Worm (Caenorhabditis elegans): ENCODE data around the gene T01B7.5.

Gene T01B7.5

DNA sequence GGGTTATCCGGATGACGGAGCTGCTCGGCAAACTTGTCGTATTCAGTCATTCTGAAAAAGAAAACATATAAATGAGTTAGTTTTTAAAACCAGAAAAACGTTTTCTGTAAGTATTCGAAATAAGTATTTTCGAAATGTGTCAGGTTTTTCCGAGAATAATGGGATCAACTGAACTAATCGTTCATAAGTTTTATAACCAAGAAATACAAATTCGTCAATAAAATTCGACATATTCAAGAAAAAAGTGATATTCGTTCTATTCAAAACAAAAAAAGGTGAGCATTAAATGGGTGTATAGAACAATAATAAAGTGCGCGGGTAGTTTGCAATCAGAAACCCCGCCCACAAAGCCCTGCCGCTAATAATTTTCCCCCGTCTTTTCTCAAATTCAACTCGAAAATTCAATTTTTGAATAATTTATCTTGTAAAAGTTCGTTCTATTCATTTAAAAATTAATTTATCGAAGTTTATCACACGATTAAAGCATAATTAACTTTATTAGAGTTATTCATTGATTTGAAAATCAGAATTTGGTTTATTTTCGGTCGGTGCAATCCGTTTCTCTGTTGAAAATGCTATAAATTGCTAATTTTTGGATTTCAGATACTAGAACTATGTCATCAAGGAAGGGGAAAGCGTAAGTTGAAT, at the start of gene T01B7.5, which contains the start of gene cyn-11:
TSS of gene T01B7.5 (plus strand) at position 598 of the 648 bp plus-strand sequence.
TSS of gene cyn-11 (minus strand) at position 51 of the 648 bp plus-strand sequence.
- TF ChIP-seq him-1 (tag; optimal IDR thresholded peaks at IDR 0.05) = no peak
- TF ChIP-seq dao-5 (tag; optimal IDR thresholded peaks at IDR 0.05) = no peak
- TF ChIP-seq W03F9.2 (tag; optimal IDR thresholded peaks at IDR 0.05) = peak; percentile 39

DNA sequence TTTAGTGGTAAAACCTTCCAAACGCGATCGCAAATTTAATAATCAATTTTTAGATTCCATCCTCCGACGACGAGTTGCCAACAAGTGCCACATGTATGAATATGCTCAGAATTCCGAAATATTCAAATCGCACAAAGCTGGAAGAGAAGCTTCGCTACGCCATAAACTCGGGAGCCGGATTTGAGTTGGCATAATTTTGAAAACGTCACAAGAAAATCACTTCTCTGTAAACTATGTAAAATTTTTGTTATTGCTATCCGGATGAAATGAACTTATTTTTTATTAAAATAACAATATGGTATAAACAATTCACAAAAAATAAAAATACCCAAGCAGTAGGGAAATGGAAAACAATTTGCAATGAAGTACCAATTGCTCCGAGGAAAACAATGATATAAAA, 47.8 kb upstream of the T01B7.5 start:
- TF ChIP-seq dao-5 (tag; optimal IDR thresholded peaks at IDR 0.05) (no peak), him-1 (tag; optimal IDR thresholded peaks at IDR 0.05) (no peak), W03F9.2 (tag; optimal IDR thresholded peaks at IDR 0.05) (no peak)

DNA sequence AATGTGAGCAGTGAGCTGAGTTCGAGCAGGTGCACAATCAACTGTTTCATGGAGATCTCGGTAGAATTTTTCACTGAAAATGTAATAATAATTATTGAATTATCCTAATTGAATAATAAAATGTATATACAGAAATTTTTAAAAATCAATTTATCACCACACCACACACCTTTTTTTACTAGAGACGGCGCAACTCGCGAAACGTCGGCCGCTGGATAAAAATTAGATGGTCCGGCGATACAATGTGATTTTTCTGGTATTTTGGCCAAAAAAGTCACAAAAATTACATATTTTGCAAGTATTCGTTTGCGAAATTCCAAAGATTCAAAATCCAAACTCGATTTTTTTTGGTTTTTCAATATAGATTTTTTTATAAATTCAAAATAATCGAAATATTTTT, 45.8 kb upstream of the T01B7.5 start:
- TF ChIP-seq W03F9.2 (tag; optimal IDR thresholded peaks at IDR 0.05) (no peak), him-1 (tag; optimal IDR thresholded peaks at IDR 0.05) (no peak), dao-5 (tag; optimal IDR thresholded peaks at IDR 0.05) (no peak)

DNA sequence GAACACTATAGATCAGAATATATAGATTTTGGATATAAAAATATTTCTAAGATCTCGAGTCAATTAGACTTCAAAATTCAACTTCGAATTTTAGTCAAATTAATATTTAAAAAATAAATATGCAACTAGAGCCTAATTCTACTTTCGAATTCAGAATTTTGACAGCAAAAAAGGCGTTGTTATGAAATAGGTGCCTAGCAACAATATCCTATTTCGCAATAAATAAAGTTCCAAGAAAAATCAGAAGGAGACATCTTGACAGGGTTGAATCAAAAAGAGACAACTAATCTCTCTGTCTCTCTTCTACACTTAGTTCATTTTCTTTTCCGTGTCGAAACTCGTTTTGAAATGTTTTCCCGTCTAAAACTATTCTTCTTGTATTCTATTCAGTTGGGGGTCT, 41.3 kb upstream of the T01B7.5 start:
- TF ChIP-seq W03F9.2 (tag; optimal IDR thresholded peaks at IDR 0.05) (no peak), dao-5 (tag; optimal IDR thresholded peaks at IDR 0.05) (no peak), him-1 (tag; optimal IDR thresholded peaks at IDR 0.05) (no peak)

DNA sequence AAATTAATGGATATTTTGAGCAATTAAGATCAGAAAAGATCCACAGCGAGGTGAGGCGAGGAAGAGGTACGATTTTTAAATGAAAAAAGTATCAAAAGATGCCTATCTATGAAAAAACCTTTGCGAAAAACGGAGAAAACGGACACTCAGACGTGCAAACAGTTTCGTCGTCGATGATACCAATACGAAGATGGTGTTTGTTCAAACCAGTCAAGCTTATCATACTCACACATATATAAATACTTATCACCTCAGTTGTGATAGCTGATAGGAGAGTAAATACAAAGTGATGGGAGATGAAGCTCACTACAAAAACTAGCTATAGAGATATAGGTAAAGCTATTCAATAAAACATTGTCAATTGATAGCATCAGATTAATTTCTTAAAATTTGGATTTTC, 36.8 kb upstream of the T01B7.5 start:
- TF ChIP-seq him-1 (tag; optimal IDR thresholded peaks at IDR 0.05) = no peak
- TF ChIP-seq W03F9.2 (tag; optimal IDR thresholded peaks at IDR 0.05) = no peak
- TF ChIP-seq dao-5 (tag; optimal IDR thresholded peaks at IDR 0.05) = no peak

DNA sequence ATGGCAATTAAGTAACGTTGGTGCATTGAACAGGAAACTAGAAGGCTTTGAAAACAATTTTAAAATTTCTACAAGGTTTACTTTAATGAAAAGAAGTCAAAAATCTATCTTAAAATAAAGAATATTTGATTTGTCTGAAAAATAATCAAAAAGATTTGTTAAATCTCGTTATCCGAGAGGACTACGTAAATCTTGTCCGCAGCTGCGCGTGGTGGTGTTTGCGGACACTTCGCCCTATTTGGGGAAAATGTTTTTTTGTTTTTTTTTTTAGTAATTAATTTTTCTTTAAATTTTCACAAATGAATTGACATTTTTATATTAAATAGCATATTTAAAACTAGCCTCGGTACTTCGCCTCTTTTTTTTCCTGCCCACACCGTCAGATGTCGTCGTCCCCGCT, 32.7 kb upstream of the T01B7.5 start:
- TF ChIP-seq W03F9.2 (tag; optimal IDR thresholded peaks at IDR 0.05) (peak; percentile 72), dao-5 (tag; optimal IDR thresholded peaks at IDR 0.05) (no peak), him-1 (tag; optimal IDR thresholded peaks at IDR 0.05) (peak; percentile 2)

DNA sequence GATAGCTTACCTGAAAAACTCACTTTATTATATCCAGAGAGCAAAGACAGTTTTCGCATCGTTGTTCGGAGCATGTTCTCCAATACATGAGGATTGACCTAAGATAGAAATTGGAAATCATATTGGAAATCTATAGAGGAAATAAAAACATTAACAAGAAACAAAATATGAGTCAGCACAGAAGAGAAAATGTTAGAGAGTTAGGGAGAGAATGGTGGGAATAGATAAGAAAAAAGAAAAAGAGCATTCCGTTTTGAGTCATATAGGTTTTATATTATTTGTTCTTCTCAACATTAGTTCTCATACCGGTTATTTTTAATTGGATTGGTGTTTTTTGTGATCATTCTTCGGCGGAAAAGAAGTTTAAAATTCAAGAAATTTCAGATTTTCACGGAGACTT, 31.8 kb upstream of the T01B7.5 start, which contains the start of gene hgap-2:
TSS of gene hgap-2 (minus strand) at position 101 of the 400 bp plus-strand sequence.
- TF ChIP-seq dao-5 (tag; optimal IDR thresholded peaks at IDR 0.05) (no peak), him-1 (tag; optimal IDR thresholded peaks at IDR 0.05) (no peak), W03F9.2 (tag; optimal IDR thresholded peaks at IDR 0.05) (no peak)

DNA sequence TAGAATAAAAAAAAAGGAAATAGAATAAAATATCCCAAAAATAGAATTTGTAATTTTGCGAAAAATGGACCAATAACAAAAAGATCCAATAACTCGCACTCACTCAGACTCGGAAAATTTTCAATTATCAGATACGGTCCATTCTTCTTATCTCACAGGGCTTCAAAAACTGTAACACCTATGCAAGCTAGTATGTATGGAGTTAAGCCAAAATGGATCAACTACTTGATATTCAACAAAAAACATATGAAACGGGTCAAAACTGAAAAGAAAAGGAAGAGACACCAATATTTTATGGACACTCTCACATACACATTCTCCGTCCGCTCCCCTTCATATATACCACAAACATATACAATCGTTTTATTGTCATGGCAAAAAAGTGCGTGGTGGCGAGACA, 31.0 kb upstream of the T01B7.5 start, which contains the start of gene C34C6.9:
TSS of gene C34C6.9 (plus strand) at position 301 of the 400 bp plus-strand sequence.
- no peak for TF ChIP-seq him-1 (tag; optimal IDR thresholded peaks at IDR 0.05)
- TF ChIP-seq dao-5 (tag; optimal IDR thresholded peaks at IDR 0.05) = no peak
- no peak for TF ChIP-seq W03F9.2 (tag; optimal IDR thresholded peaks at IDR 0.05)

DNA sequence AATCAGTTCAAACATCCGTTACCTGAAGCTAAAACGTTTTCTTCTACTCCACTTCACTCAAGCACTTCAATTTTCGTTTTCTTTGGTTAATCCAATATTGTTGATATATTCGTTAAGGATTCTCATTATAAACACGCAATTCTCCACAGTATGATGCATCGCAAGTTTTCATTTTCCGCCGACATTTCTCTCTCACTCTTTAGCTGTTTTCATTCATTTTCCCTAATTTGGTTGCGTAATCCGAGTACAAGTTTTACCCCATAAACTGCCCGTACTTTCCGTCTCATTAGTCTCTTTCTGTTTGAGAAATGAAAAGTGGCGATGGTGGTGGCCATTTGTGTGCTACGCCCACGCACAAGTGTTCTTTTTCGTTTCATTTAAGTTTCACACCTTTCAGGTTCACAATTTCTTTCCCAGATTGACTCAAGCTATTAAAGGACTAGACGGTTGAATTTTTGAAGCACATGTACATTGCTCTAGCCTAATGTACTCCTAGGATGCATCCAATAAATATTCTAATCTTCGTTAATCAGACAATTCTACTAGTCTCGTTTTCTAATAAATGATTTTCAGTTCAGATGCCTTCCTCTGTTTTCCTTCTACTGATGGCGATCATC, 25.2 kb upstream of the T01B7.5 start, which contains the start of gene C34C6.3:
TSS of gene C34C6.3 (plus strand) at position 567 of the 617 bp plus-strand sequence.
- TF ChIP-seq W03F9.2 (tag; optimal IDR thresholded peaks at IDR 0.05) (no peak), him-1 (tag; optimal IDR thresholded peaks at IDR 0.05) (no peak), dao-5 (tag; optimal IDR thresholded peaks at IDR 0.05) (no peak)

DNA sequence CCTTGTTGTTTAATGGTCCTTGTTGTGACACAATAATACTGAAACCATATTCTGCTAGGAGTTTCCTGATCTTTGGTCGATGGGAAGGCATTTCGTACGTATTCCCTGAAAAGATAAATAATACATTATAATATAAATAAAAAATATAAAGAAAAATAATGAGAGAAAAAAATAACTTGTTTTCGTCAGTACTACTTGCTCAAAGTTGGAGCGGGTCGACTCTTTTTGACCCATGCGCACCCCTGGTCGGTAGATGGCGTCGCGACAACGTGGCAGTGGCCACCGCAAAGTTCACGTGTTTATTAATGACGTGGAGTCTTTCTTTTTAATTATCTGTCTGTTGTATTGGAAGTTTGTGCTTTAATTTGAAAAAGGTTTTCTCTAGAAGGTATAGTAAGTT, 20.8 kb upstream of the T01B7.5 start, which contains the start of gene C34C6.10:
TSS of gene C34C6.10 (minus strand) at position 101 of the 400 bp plus-strand sequence.
- TF ChIP-seq dao-5 (tag; optimal IDR thresholded peaks at IDR 0.05) = no peak
- TF ChIP-seq W03F9.2 (tag; optimal IDR thresholded peaks at IDR 0.05) = no peak
- no peak for TF ChIP-seq him-1 (tag; optimal IDR thresholded peaks at IDR 0.05)

DNA sequence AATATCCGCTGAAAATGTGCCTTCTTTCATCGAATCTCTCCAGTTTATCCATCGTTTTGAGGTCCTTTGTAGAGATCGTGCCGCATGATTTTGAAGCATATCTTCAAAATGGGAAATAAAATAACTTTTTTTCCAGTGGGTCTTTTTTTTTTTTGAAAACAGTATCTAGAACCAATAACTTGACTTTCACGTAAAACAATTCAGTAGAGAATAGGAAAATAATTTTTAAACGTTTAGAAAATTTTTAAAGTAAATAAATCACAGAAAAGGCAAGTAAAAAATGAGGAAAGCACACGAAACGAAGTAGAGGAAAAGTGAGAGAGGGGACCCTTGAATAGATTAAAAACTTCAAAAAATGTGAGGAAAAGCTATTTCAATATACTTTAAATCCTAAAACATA, 17.8 kb upstream of the T01B7.5 start, which contains the start of gene chdh-1:
TSS of gene chdh-1 (minus strand) at position 101 of the 400 bp plus-strand sequence.
- TF ChIP-seq him-1 (tag; optimal IDR thresholded peaks at IDR 0.05) (no peak), dao-5 (tag; optimal IDR thresholded peaks at IDR 0.05) (no peak), W03F9.2 (tag; optimal IDR thresholded peaks at IDR 0.05) (no peak)

DNA sequence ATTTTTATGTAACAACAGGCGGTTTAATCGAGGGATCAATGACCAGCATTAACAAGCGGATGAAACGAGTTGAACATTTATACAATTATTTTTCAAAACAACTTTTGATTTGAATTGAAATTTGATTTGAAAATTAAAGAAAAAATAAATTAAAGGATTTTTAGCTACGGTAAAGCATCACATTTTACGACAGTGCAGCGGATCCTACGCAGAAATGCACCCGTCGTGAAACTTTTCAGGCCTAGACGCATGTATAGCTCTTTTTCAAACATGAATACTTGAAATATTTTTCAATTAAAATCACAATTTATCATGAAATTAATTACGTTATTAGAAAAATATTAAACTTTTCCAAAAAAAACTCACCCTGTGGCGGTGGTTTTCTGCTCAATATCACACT, 15.6 kb upstream of the T01B7.5 start:
- TF ChIP-seq dao-5 (tag; optimal IDR thresholded peaks at IDR 0.05) = no peak
- TF ChIP-seq him-1 (tag; optimal IDR thresholded peaks at IDR 0.05) = no peak
- TF ChIP-seq W03F9.2 (tag; optimal IDR thresholded peaks at IDR 0.05) = no peak

DNA sequence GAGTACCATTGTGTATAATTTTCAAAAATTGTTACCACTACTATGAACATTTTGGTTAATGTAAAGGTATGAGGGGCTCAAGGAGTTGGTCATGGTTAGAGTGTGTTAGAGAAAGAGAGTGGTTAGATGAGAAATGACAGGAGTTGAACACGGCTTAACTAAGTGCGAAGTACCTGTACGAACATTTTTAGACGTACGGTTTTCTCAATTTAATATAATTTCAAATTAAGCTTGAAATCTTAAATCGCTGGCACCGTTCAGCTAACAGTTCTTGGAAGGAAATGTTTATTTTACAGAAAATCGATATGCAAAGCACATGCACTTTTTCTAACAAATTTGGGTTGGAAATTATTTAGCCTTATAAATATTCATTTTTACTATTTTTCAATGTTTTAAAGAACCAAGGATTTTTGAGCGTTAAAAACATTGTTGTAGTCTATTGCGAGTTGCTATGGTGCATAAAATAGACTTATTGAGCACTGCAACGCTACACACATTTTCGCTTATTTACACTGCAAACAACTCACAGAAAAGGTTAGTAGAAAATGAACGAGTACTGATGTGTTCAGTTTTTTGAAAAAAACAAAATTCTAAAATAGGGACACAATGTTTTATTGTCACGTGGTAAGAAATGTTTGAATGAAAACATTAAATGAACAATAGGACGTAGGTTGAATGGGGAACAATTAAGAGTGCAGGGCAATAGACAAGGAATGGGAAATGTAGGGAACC, 14.8 kb upstream of the T01B7.5 start, which contains the start of gene sphk-1:
TSS of gene sphk-1 (minus strand) at position 51 of the 732 bp plus-strand sequence.
- TF ChIP-seq him-1 (tag; optimal IDR thresholded peaks at IDR 0.05) (no peak), dao-5 (tag; optimal IDR thresholded peaks at IDR 0.05) (no peak), W03F9.2 (tag; optimal IDR thresholded peaks at IDR 0.05) (no peak)

Data from whole organism, L4/young adult.